Worm (Caenorhabditis elegans) whole organism, L2 larva: ENCODE results near the gene arv-1.

Source experiments
- C34F6.9 ChIP-seq: fragments of 150-350 bp; optimal IDR thresholded peaks from 2 replicates; lab custom pipeline; 2014; ENCODE audit warnings: missing biosample characterization, missing genetic modification characterization
- F13H6.1 ChIP-seq: sonication (generic microtip); optimal IDR thresholded peaks from 2 replicates; lab custom pipeline; 2016; ENCODE audit warnings: missing genetic modification characterization, missing compliant biosample characterization
- R02D3.7 ChIP-seq: fragments of 150-350 bp; optimal IDR thresholded peaks from 2 replicates; lab custom pipeline; 2014; ENCODE audit warnings: missing biosample characterization, missing genetic modification characterization
- Y55F3AM.14 ChIP-seq: fragments of 200-800 bp; sonication (Bioruptor generic); optimal IDR thresholded peaks from 2 replicates; lab custom pipeline; 2018; ENCODE audit warnings: mild to moderate bottlenecking, missing genetic modification characterization, missing compliant biosample characterization
- ZK546.5 ChIP-seq: sonication (generic microtip); optimal IDR thresholded peaks from 2 replicates; lab custom pipeline; 2017; ENCODE audit warnings: missing biosample characterization, missing genetic modification characterization
- alr-1 ChIP-seq: fragments of 150-350 bp; optimal IDR thresholded peaks from 2 replicates; lab custom pipeline; 2014; ENCODE audit warnings: missing biosample characterization, missing genetic modification characterization
- aly-2 ChIP-seq: fragments of 150-350 bp; optimal IDR thresholded peaks from 2 replicates; lab custom pipeline; 2014; ENCODE audit warnings: missing biosample characterization, missing genetic modification characterization
- ama-1 ChIP-seq: fragments of 150-350 bp; optimal IDR thresholded peaks from 2 replicates; lab custom pipeline; 2018; ENCODE audit warnings: inconsistent platforms
- blmp-1 ChIP-seq: sonication (generic microtip); optimal IDR thresholded peaks from 2 replicates; lab custom pipeline; 2017; ENCODE audit warnings: missing genetic modification characterization, mild to moderate bottlenecking, missing compliant biosample characterization, antibody characterized with exemption, moderate library complexity; ENCODE audit not compliant: insufficient read depth
- ceh-16 ChIP-seq: fragments of 150-350 bp; optimal IDR thresholded peaks from 2 replicates; lab custom pipeline; 2014; ENCODE audit warnings: missing biosample characterization, missing genetic modification characterization
- ceh-82 ChIP-seq: fragments of 150-350 bp; optimal IDR thresholded peaks from 2 replicates; lab custom pipeline; 2014; ENCODE audit warnings: missing biosample characterization, missing genetic modification characterization
- crh-2 ChIP-seq: sonication (generic microtip); optimal IDR thresholded peaks from 2 replicates; lab custom pipeline; 2017; ENCODE audit warnings: missing biosample characterization, missing genetic modification characterization
- dmd-4 ChIP-seq: sonication (generic microtip); optimal IDR thresholded peaks from 2 replicates; lab custom pipeline; 2017; ENCODE audit warnings: missing biosample characterization, missing genetic modification characterization
- egl-27 ChIP-seq: sonication (generic microtip); optimal IDR thresholded peaks from 3 replicates; lab custom pipeline; 2017; ENCODE audit warnings: missing biosample characterization, missing genetic modification reagents, missing genetic modification characterization
- elt-1 ChIP-seq: fragments of 150-350 bp; optimal IDR thresholded peaks from 2 replicates; lab custom pipeline; 2014; ENCODE audit warnings: missing biosample characterization, missing genetic modification characterization
- elt-3 ChIP-seq: sonication (generic microtip); optimal IDR thresholded peaks from 2 replicates; lab custom pipeline; 2017; ENCODE audit warnings: missing biosample characterization, missing genetic modification characterization
- fos-1 ChIP-seq: fragments of 150-350 bp; optimal IDR thresholded peaks from 2 replicates; lab custom pipeline; 2014; ENCODE audit warnings: missing biosample characterization, missing genetic modification characterization
- gmeb-1 ChIP-seq: fragments of 150-350 bp; optimal IDR thresholded peaks from 2 replicates; lab custom pipeline; 2014; ENCODE audit warnings: missing biosample characterization, missing genetic modification characterization
- lin-11 ChIP-seq: fragments of 150-350 bp; sonication (generic microtip); optimal IDR thresholded peaks from 2 replicates; lab custom pipeline; 2014; ENCODE audit warnings: missing biosample characterization, missing genetic modification characterization, inconsistent platforms, mixed read lengths
- lin-13 ChIP-seq: fragments of 150-350 bp; optimal IDR thresholded peaks from 2 replicates; lab custom pipeline; 2014; ENCODE audit warnings: missing biosample characterization, missing genetic modification reagents, missing genetic modification characterization
- lin-39 ChIP-seq: fragments of 150-350 bp; optimal IDR thresholded peaks from 2 replicates; lab custom pipeline; 2014; ENCODE audit warnings: missing biosample characterization, missing genetic modification reagents, missing genetic modification characterization
- lsy-2 ChIP-seq, 2 experiments: fragments of 150-350 bp in 1 of 2; sonication (generic microtip) in 1 of 2; optimal IDR thresholded peaks; 2 replicates each; lab custom pipeline; 2014 to 2017; ENCODE audit warnings: missing biosample characterization in 2 of 2, missing genetic modification characterization in 2 of 2
- mab-5 ChIP-seq: fragments of 150-350 bp; optimal IDR thresholded peaks from 2 replicates; lab custom pipeline; 2014; ENCODE audit warnings: missing biosample characterization, missing genetic modification characterization
- mbf-1 ChIP-seq: sonication (generic microtip); optimal IDR thresholded peaks from 2 replicates; lab custom pipeline; 2017; ENCODE audit warnings: missing biosample characterization, missing genetic modification characterization
- mdl-1 ChIP-seq, 2 experiments: fragments of 150-350 bp in 1 of 2; sonication (generic microtip) in 1 of 2; optimal IDR thresholded peaks; 2 replicates each; lab custom pipeline; 2017; ENCODE audit warnings: missing biosample characterization in 2 of 2, missing genetic modification characterization in 2 of 2
- nhr-10 ChIP-seq: sonication (generic microtip); optimal IDR thresholded peaks from 2 replicates; lab custom pipeline; 2017; ENCODE audit warnings: missing biosample characterization, missing genetic modification characterization
- nhr-11 ChIP-seq: fragments of 150-350 bp; optimal IDR thresholded peaks from 2 replicates; lab custom pipeline; 2014; ENCODE audit warnings: missing biosample characterization, missing genetic modification characterization
- nhr-12 ChIP-seq: fragments of 150-350 bp; optimal IDR thresholded peaks from 2 replicates; lab custom pipeline; 2014; ENCODE audit warnings: missing biosample characterization, missing genetic modification characterization
- nhr-129 ChIP-seq: fragments of 150-350 bp; optimal IDR thresholded peaks from 2 replicates; lab custom pipeline; 2014; ENCODE audit warnings: missing biosample characterization, missing genetic modification characterization
- nhr-21 ChIP-seq: fragments of 150-350 bp; optimal IDR thresholded peaks from 2 replicates; lab custom pipeline; 2014; ENCODE audit warnings: missing biosample characterization, missing genetic modification characterization
- nhr-23 ChIP-seq: fragments of 150-350 bp; optimal IDR thresholded peaks from 2 replicates; lab custom pipeline; 2014; ENCODE audit warnings: missing biosample characterization, missing genetic modification reagents, missing genetic modification characterization
- nhr-237 ChIP-seq: fragments of 150-350 bp; optimal IDR thresholded peaks from 2 replicates; lab custom pipeline; 2014; ENCODE audit warnings: missing biosample characterization, missing genetic modification characterization
- nhr-25 ChIP-seq: fragments of 150-350 bp; sonication (generic microtip); optimal IDR thresholded peaks from 3 replicates; lab custom pipeline; 2014; ENCODE audit warnings: missing biosample characterization, missing genetic modification characterization
- nhr-6 ChIP-seq: fragments of 150-350 bp; optimal IDR thresholded peaks from 2 replicates; lab custom pipeline; 2014; ENCODE audit warnings: missing biosample characterization, missing genetic modification characterization
- nhr-77 ChIP-seq: fragments of 150-350 bp; optimal IDR thresholded peaks from 2 replicates; lab custom pipeline; 2014; ENCODE audit warnings: missing biosample characterization, missing genetic modification characterization
- peb-1 ChIP-seq: fragments of 150-350 bp; optimal IDR thresholded peaks from 2 replicates; lab custom pipeline; 2014; ENCODE audit warnings: missing biosample characterization, missing genetic modification characterization
- sem-4 ChIP-seq: fragments of 150-350 bp; optimal IDR thresholded peaks from 2 replicates; lab custom pipeline; 2014; ENCODE audit warnings: missing biosample characterization, missing genetic modification reagents, missing genetic modification characterization
- skn-1 ChIP-seq: sonication (generic microtip); optimal IDR thresholded peaks from 2 replicates; lab custom pipeline; 2017; ENCODE audit warnings: missing biosample characterization, missing genetic modification characterization
- sma-3 ChIP-seq: sonication (generic microtip); optimal IDR thresholded peaks from 2 replicates; lab custom pipeline; 2016; ENCODE audit warnings: missing genetic modification reagents, missing genetic modification characterization, missing compliant biosample characterization
- sma-9 ChIP-seq, 2 experiments: fragments of 150-350 bp in 1 of 2; sonication (generic microtip) in 1 of 2; optimal IDR thresholded peaks; 2 replicates each; lab custom pipeline; 2014 to 2016; ENCODE audit warnings: missing genetic modification characterization in 2 of 2, mild to moderate bottlenecking in 1 of 2, missing biosample characterization in 1 of 2, missing compliant biosample characterization in 1 of 2, missing genetic modification reagents in 1 of 2, moderate library complexity in 1 of 2
- snpc-4 ChIP-seq: fragments of 150-350 bp; optimal IDR thresholded peaks from 2 replicates; lab custom pipeline; 2014; ENCODE audit warnings: missing biosample characterization, missing genetic modification characterization
- unc-39 ChIP-seq: fragments of 150-350 bp; optimal IDR thresholded peaks from 2 replicates; lab custom pipeline; 2014; ENCODE audit warnings: missing biosample characterization, missing genetic modification characterization
- unc-55 ChIP-seq: fragments of 150-350 bp; sonication (generic microtip); optimal IDR thresholded peaks from 3 replicates; lab custom pipeline; 2014; ENCODE audit warnings: missing biosample characterization, missing genetic modification reagents, missing genetic modification characterization
- unc-62 ChIP-seq: fragments of 150-350 bp; optimal IDR thresholded peaks from 2 replicates; lab custom pipeline; 2014; ENCODE audit warnings: missing biosample characterization, missing genetic modification reagents, missing genetic modification characterization
- zag-1 ChIP-seq: fragments of 150-350 bp; optimal IDR thresholded peaks from 2 replicates; lab custom pipeline; 2014; ENCODE audit warnings: missing biosample characterization, missing genetic modification characterization
- ztf-1 ChIP-seq: fragments of 200-800 bp; sonication (Bioruptor generic); conservative IDR thresholded peaks from 2 replicates; pipeline ENCODE4 v1.3.6; 2022; ENCODE audit warnings: missing genetic modification characterization, missing compliant biosample characterization
- ztf-11 ChIP-seq: sonication (generic microtip); optimal IDR thresholded peaks from 2 replicates; lab custom pipeline; 2017; ENCODE audit warnings: missing biosample characterization, missing genetic modification characterization
- ztf-4 ChIP-seq: fragments of 150-350 bp; optimal IDR thresholded peaks from 2 replicates; lab custom pipeline; 2014; ENCODE audit warnings: missing biosample characterization, missing genetic modification characterization

The arv-1 gene

DNA sequence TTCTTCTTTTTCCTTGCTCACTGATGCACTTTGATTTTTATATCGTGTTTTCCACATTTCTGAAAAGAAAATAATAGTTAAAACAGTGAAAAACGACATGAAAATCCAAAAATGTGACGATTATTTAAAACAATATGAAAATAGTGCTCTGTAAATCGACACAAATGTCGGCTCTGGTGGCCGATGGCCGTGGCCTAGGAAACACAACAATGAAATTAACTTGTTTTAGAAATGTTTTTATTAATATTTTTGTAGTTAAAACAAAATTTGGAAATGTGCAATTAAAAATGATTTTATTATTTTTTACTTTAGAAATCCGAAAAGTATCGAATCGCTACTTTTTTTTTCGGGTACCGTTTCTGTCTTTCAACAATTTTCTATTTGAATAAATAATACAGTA lies at the start of gene arv-1:
TSS of gene arv-1 (minus strand) at position 65 of the 400 bp plus-strand sequence.
- TF ChIP-seq nhr-25 (peak; percentile 23), sma-9 (GFP tag; optimal IDR thresholded peaks at IDR 0.05; lab: Kevin White, UChicago) (peak; percentile 72), sma-9 (tag; optimal IDR thresholded peaks at IDR 0.05; lab: Kevin White, UChicago) (no peak), lin-13 (GFP tag; lab: Kevin White, UChicago) (peak; percentile 31), F13H6.1 (peak; percentile 33), nhr-6 (tag; lab: Kevin White, UChicago) (no peak), nhr-12 (tag; lab: Kevin White, UChicago) (no peak), fos-1 (tag; lab: Kevin White, UChicago) (peak; percentile 16), nhr-129 (tag; lab: Kevin White, UChicago) (no peak), ama-1 (lab: Kevin White, UChicago) (no peak), ceh-82 (no peak), snpc-4 (tag; lab: Kevin White, UChicago) (no peak), sma-3 (GFP tag; lab: Kevin White, UChicago) (peak; percentile 70), egl-27 (no peak), nhr-23 (no peak), nhr-21 (tag; lab: Kevin White, UChicago) (peak; percentile 27), C34F6.9 (peak; percentile 67), lin-11 (tag; lab: Kevin White, UChicago) (no peak), elt-3 (tag; lab: Kevin White, UChicago) (no peak), zag-1 (tag; lab: Kevin White, UChicago) (no peak), blmp-1 (tag; lab: Kevin White, UChicago) (no peak), sem-4 (no peak), skn-1 (tag; lab: Kevin White, UChicago) (no peak), mbf-1 (no peak), ztf-11 (tag; lab: Kevin White, UChicago) (no peak), unc-39 (tag; lab: Kevin White, UChicago) (no peak), gmeb-1 (tag; lab: Kevin White, UChicago) (peak; percentile 66), lin-39 (no peak), nhr-77 (tag; lab: Kevin White, UChicago) (no peak), crh-2 (tag; lab: Kevin White, UChicago) (peak; percentile 56), R02D3.7 (peak; percentile 79), ceh-16 (tag; lab: Kevin White, UChicago) (no peak), nhr-11 (tag; lab: Kevin White, UChicago) (no peak), unc-55 (GFP tag; lab: Kevin White, UChicago) (peak; percentile 64), ztf-4 (peak; percentile 14), nhr-10 (tag; lab: Kevin White, UChicago) (no peak), nhr-237 (tag; lab: Kevin White, UChicago) (no peak), elt-1 (tag; lab: Kevin White, UChicago) (no peak), Y55F3AM.14 (no peak), dmd-4 (tag; lab: Kevin White, UChicago) (no peak), mab-5 (tag; lab: Kevin White, UChicago) (no peak), lsy-2 (tag; optimal IDR thresholded peaks at IDR 0.05; lab: Kevin White, UChicago) (peak; percentile 33 to 88), mdl-1 (tag; optimal IDR thresholded peaks at IDR 0.05; lab: Kevin White, UChicago) (no peak), alr-1 (no peak), aly-2 (tag; lab: Kevin White, UChicago) (no peak), unc-62 (no peak), ZK546.5 (tag; lab: Kevin White, UChicago) (no peak), ztf-1 (GFP tag; lab: Robert Waterston, UW) (no peak), peb-1 (tag; lab: Kevin White, UChicago) (no peak)
